Worm (Caenorhabditis elegans): ENCODE results near the gene Y39H10B.3.

ce11 chrV:3626944-3627343 lies 43.7 kb upstream of the Y39H10B.3 start, which contains the start of gene F59B1.4:
- TF ChIP-seq jun-1 (tag; optimal IDR thresholded peaks at IDR 0.05) (no peak), nfya-1 (tag; optimal IDR thresholded peaks at IDR 0.05; ENCODE audit: insufficient read depth) (no peak), nhr-28 (tag; optimal IDR thresholded peaks at IDR 0.05) (no peak), zag-1 (tag; optimal IDR thresholded peaks at IDR 0.05) (no peak), mml-1 (tag; optimal IDR thresholded peaks at IDR 0.05) (no peak), skn-1 (tag; optimal IDR thresholded peaks at IDR 0.05) (no peak)

Measured in whole organism, L3 larva.